Worm (Caenorhabditis elegans) whole organism, L1 larva: Measurements from ENCODE around the gene nlp-70.

Source experiments
- C04F5.9 ChIP-seq: sonication (generic microtip); optimal IDR thresholded peaks from 2 replicates; lab custom pipeline; 2016; ENCODE audit warnings: missing genetic modification characterization, missing compliant biosample characterization
- C16A3.4 ChIP-seq: fragments of 150-350 bp; optimal IDR thresholded peaks from 2 replicates; lab custom pipeline; 2014; ENCODE audit warnings: missing biosample characterization, missing genetic modification characterization
- F16B12.6 ChIP-seq: fragments of 150-350 bp; optimal IDR thresholded peaks from 2 replicates; lab custom pipeline; 2014; ENCODE audit warnings: missing biosample characterization, missing genetic modification characterization
- ama-1 ChIP-seq: fragments of 150-350 bp; optimal IDR thresholded peaks from 2 replicates; lab custom pipeline; 2014
- ceh-63 ChIP-seq: fragments of 200-800 bp; sonication (Bioruptor generic); optimal IDR thresholded peaks from 2 replicates; lab custom pipeline; 2018; ENCODE audit warnings: mild to moderate bottlenecking, missing genetic modification characterization, missing compliant biosample characterization
- ceh-8 ChIP-seq: fragments of 200-800 bp; sonication (Bioruptor generic); optimal IDR thresholded peaks from 2 replicates; lab custom pipeline; 2018; ENCODE audit warnings: mild to moderate bottlenecking, missing genetic modification characterization, moderate library complexity, missing compliant biosample characterization
- dpl-1 ChIP-seq, 3 experiments: fragments of 150-350 bp in 2 of 3; sonication (generic microtip) in 1 of 3; optimal IDR thresholded peaks; 2 replicates each; lab custom pipeline; 2014 to 2017; ENCODE audit warnings: missing biosample characterization in 3 of 3, missing genetic modification characterization in 3 of 3, missing genetic modification reagents in 3 of 3
- dsc-1 ChIP-seq: sonication (generic microtip); optimal IDR thresholded peaks from 2 replicates; lab custom pipeline; 2016; ENCODE audit warnings: mild to moderate bottlenecking, missing genetic modification characterization, missing compliant biosample characterization
- efl-1 ChIP-seq, 4 experiments: fragments of 150-350 bp; optimal IDR thresholded peaks in 3 of 4; peaks in 1 of 4; 1 replicate in 1 of 4; 2 replicates in 3 of 4; lab custom pipeline; 2014; ENCODE audit warnings: missing biosample characterization in 2 of 4, missing genetic modification characterization in 2 of 4, missing genetic modification reagents in 2 of 4
- ets-5 ChIP-seq: fragments of 200-800 bp; sonication (Bioruptor generic); IDR thresholded peaks from 2 replicates; pipeline ENCODE4 v1.3.6; 2022; ENCODE audit warnings: missing genetic modification characterization, missing compliant biosample characterization
- fkh-8 ChIP-seq: sonication (generic microtip); optimal IDR thresholded peaks from 2 replicates; lab custom pipeline; 2016; ENCODE audit warnings: mild to moderate bottlenecking, missing genetic modification characterization, missing compliant biosample characterization
- lin-13 ChIP-seq: fragments of 150-350 bp; optimal IDR thresholded peaks from 2 replicates; lab custom pipeline; 2014; ENCODE audit warnings: missing biosample characterization, missing genetic modification reagents, missing genetic modification characterization
- lin-39 ChIP-seq: fragments of 150-350 bp; optimal IDR thresholded peaks from 2 replicates; lab custom pipeline; 2014; ENCODE audit warnings: missing biosample characterization, missing genetic modification reagents, missing genetic modification characterization
- lir-3 ChIP-seq: sonication (generic microtip); optimal IDR thresholded peaks from 2 replicates; lab custom pipeline; 2016; ENCODE audit warnings: mild to moderate bottlenecking, missing genetic modification characterization, moderate library complexity, missing compliant biosample characterization; ENCODE audit not compliant: poor library complexity
- nhr-19 ChIP-seq: fragments of 200-800 bp; sonication (Bioruptor generic); conservative IDR thresholded peaks from 2 replicates; pipeline ENCODE4 v1.3.6; 2022; ENCODE audit warnings: missing genetic modification characterization, missing compliant biosample characterization
- nhr-20 ChIP-seq: sonication (generic microtip); optimal IDR thresholded peaks from 2 replicates; lab custom pipeline; 2016; ENCODE audit warnings: mild to moderate bottlenecking, missing genetic modification characterization, missing compliant biosample characterization
- nhr-237 ChIP-seq: fragments of 150-350 bp; optimal IDR thresholded peaks from 2 replicates; lab custom pipeline; 2014; ENCODE audit warnings: missing biosample characterization, missing genetic modification characterization
- nhr-47 ChIP-seq: sonication (generic microtip); optimal IDR thresholded peaks from 2 replicates; lab custom pipeline; 2016; ENCODE audit warnings: mild to moderate bottlenecking, missing genetic modification characterization, moderate library complexity, missing compliant biosample characterization
- nhr-71 ChIP-seq: sonication (generic microtip); optimal IDR thresholded peaks from 2 replicates; lab custom pipeline; 2016; ENCODE audit warnings: mild to moderate bottlenecking, missing genetic modification characterization, moderate library complexity, missing compliant biosample characterization
- nhr-76 ChIP-seq: sonication (generic microtip); optimal IDR thresholded peaks from 2 replicates; lab custom pipeline; 2017; ENCODE audit warnings: missing biosample characterization, missing genetic modification characterization
- nhr-84 ChIP-seq: sonication (generic microtip); optimal IDR thresholded peaks from 2 replicates; lab custom pipeline; 2017; ENCODE audit warnings: missing biosample characterization, missing genetic modification characterization
- rnt-1 ChIP-seq: sonication (generic microtip); optimal IDR thresholded peaks from 2 replicates; lab custom pipeline; 2016; ENCODE audit warnings: mild to moderate bottlenecking, missing genetic modification characterization, moderate library complexity, missing compliant biosample characterization
- sox-4 ChIP-seq: sonication (generic microtip); optimal IDR thresholded peaks from 2 replicates; lab custom pipeline; 2016; ENCODE audit warnings: missing genetic modification characterization, missing compliant biosample characterization
- sptf-1 ChIP-seq: fragments of 150-350 bp; optimal IDR thresholded peaks from 2 replicates; lab custom pipeline; 2014; ENCODE audit warnings: missing biosample characterization, missing genetic modification characterization
- tbx-2 ChIP-seq: sonication (generic microtip); optimal IDR thresholded peaks from 2 replicates; lab custom pipeline; 2016; ENCODE audit warnings: missing genetic modification characterization, missing compliant biosample characterization
- unc-30 ChIP-seq: sonication (generic microtip); optimal IDR thresholded peaks from 2 replicates; lab custom pipeline; 2017; ENCODE audit warnings: missing biosample characterization, missing genetic modification characterization
- unc-62 ChIP-seq: fragments of 150-350 bp; optimal IDR thresholded peaks from 2 replicates; lab custom pipeline; 2014; ENCODE audit warnings: missing biosample characterization, missing genetic modification reagents, missing genetic modification characterization
- vab-15 ChIP-seq: sonication (generic microtip); optimal IDR thresholded peaks from 2 replicates; lab custom pipeline; 2017; ENCODE audit warnings: missing genotype, mild to moderate bottlenecking, missing genetic modification characterization, missing compliant biosample characterization
- xbp-1 ChIP-seq: sonication (generic microtip); optimal IDR thresholded peaks from 2 replicates; lab custom pipeline; 2016; ENCODE audit warnings: missing genetic modification characterization, missing compliant biosample characterization
- ztf-11 ChIP-seq, 2 experiments: sonication (generic microtip); optimal IDR thresholded peaks; 2 replicates each; lab custom pipeline; 2016 to 2017; ENCODE audit warnings: missing genetic modification characterization in 2 of 2, missing biosample characterization in 1 of 2, missing compliant biosample characterization in 1 of 2
- ztf-4 ChIP-seq: fragments of 150-350 bp; optimal IDR thresholded peaks from 2 replicates; lab custom pipeline; 2014; ENCODE audit warnings: missing biosample characterization, missing genetic modification characterization

The nlp-70 gene

ce11 chrV:258730-259129 is 14.0 kb downstream of the nlp-70 start, which contains the start of gene nhr-204:
TSS of gene nhr-204 (minus strand) at chrV:258830.
- no peak for TF ChIP-seq nhr-20
- TF ChIP-seq xbp-1 (tag; lab: Kevin White, UChicago) = no peak
- TF ChIP-seq nhr-19 (GFP tag; lab: Robert Waterston, UW) = no peak
- no peak for TF ChIP-seq efl-1 (optimal IDR thresholded peaks at IDR 0.05; lab: Kevin White, UChicago)
- no peak for TF ChIP-seq efl-1 (GFP tag; optimal IDR thresholded peaks at IDR 0.05 in 1 of 2; lab: Kevin White, UChicago)
- TF ChIP-seq ztf-11 (tag; optimal IDR thresholded peaks at IDR 0.05; lab: Kevin White, UChicago) = no peak
- TF ChIP-seq ceh-8 (GFP tag; lab: Kevin White, UChicago) = no peak
- no peak for TF ChIP-seq ama-1 (lab: Kevin White, UChicago)
- no peak for TF ChIP-seq ets-5
- TF ChIP-seq fkh-8 (tag; lab: Kevin White, UChicago) = no peak
- TF ChIP-seq vab-15 (tag; lab: Kevin White, UChicago) = no peak
- TF ChIP-seq F16B12.6 (tag; lab: Kevin White, UChicago) = no peak
- no peak for TF ChIP-seq sptf-1 (tag; lab: Kevin White, UChicago)
- no peak for TF ChIP-seq rnt-1 (tag; lab: Kevin White, UChicago)
- TF ChIP-seq lin-13 = no peak
- TF ChIP-seq ztf-4 = no peak
- no peak for TF ChIP-seq C04F5.9 (tag; lab: Kevin White, UChicago)
- TF ChIP-seq nhr-84 (tag; lab: Kevin White, UChicago) = no peak
- no peak for TF ChIP-seq C16A3.4 (tag; lab: Kevin White, UChicago)

- TF ChIP-seq ceh-8 (GFP tag; lab: Kevin White, UChicago) (no peak), efl-1 (optimal IDR thresholded peaks at IDR 0.05; lab: Kevin White, UChicago) (no peak), efl-1 (GFP tag; optimal IDR thresholded peaks at IDR 0.05 in 1 of 2; lab: Kevin White, UChicago) (peak in 1 of 2 experiments; percentile 54)
These were observed 18.1 kb downstream of the nlp-70 start, which contains the start of gene str-121 for ce11 chrV:254591-254990. TSS of gene str-121 (minus strand) at chrV:254691.

ce11 chrV:251652-252051 is 21.1 kb downstream of the nlp-70 start, which contains the start of gene oac-39:
TSS of gene oac-39 (minus strand) at chrV:251752.
- TF ChIP-seq dpl-1 (GFP tag; optimal IDR thresholded peaks at IDR 0.05; lab: Kevin White, UChicago) (no peak), ama-1 (lab: Kevin White, UChicago) (no peak), nhr-71 (no peak), lir-3 (tag; lab: Kevin White, UChicago) (no peak), lin-39 (tag; lab: Kevin White, UChicago) (no peak), unc-30 (tag; lab: Kevin White, UChicago) (no peak), sox-4 (tag; lab: Kevin White, UChicago) (no peak), ztf-11 (tag; optimal IDR thresholded peaks at IDR 0.05; lab: Kevin White, UChicago) (no peak), ceh-63 (GFP tag; lab: Kevin White, UChicago) (no peak), nhr-19 (GFP tag; lab: Robert Waterston, UW) (no peak), F16B12.6 (tag; lab: Kevin White, UChicago) (no peak), C04F5.9 (tag; lab: Kevin White, UChicago) (no peak), unc-62 (GFP tag; lab: Kevin White, UChicago) (no peak), ztf-4 (no peak), nhr-237 (tag; lab: Kevin White, UChicago) (no peak), tbx-2 (no peak)

ce11 chrV:248636-249035 is 24.1 kb downstream of the nlp-70 start:
- TF ChIP-seq lir-3 (tag; lab: Kevin White, UChicago) (no peak), sptf-1 (tag; lab: Kevin White, UChicago) (no peak), C04F5.9 (tag; lab: Kevin White, UChicago) (no peak), fkh-8 (tag; lab: Kevin White, UChicago) (no peak), nhr-71 (no peak), nhr-47 (no peak), ets-5 (no peak), nhr-20 (no peak), dsc-1 (tag; lab: Kevin White, UChicago) (no peak)
- TF ChIP-seq, all 84 proteins: peak for 0

ce11 chrV:247576-247975 is 25.2 kb downstream of the nlp-70 start:
- no peak for TF ChIP-seq nhr-76 (tag; lab: Kevin White, UChicago)
- TF ChIP-seq efl-1 (optimal IDR thresholded peaks at IDR 0.05; lab: Kevin White, UChicago) = no peak
- peak in 1 of 2 experiments; percentile 76 for TF ChIP-seq efl-1 (GFP tag; optimal IDR thresholded peaks at IDR 0.05 in 1 of 2; lab: Kevin White, UChicago)
- TF ChIP-seq, all 84 proteins: peak for 1
